Worm (Caenorhabditis elegans) whole organism, late embryonic: ENCODE data around the gene lact-3.

Experiments
- C08G9.2 ChIP-seq: sonication (generic microtip); optimal IDR thresholded peaks from 2 replicates; lab custom pipeline; 2016; ENCODE audit warnings: mild to moderate bottlenecking, missing genetic modification characterization, moderate library complexity, missing compliant biosample characterization
- F13H6.1 ChIP-seq: sonication (generic microtip); optimal IDR thresholded peaks from 2 replicates; lab custom pipeline; 2016; ENCODE audit warnings: missing genetic modification characterization, missing compliant biosample characterization
- K09A11.1 ChIP-seq: sonication (generic microtip); optimal IDR thresholded peaks from 2 replicates; lab custom pipeline; 2017; ENCODE audit warnings: antibody characterized with exemption, mild to moderate bottlenecking, missing genetic modification characterization, missing compliant biosample characterization; ENCODE audit not compliant: insufficient read depth
- Y22D7AL.16 ChIP-seq: sonication (generic microtip); optimal IDR thresholded peaks from 2 replicates; lab custom pipeline; 2016; ENCODE audit warnings: missing genetic modification characterization, missing compliant biosample characterization
- ahr-1 ChIP-seq: sonication (generic microtip); optimal IDR thresholded peaks from 2 replicates; lab custom pipeline; 2016; ENCODE audit warnings: missing genetic modification characterization, missing compliant biosample characterization
- ceh-14 ChIP-seq: sonication (generic microtip); optimal IDR thresholded peaks from 2 replicates; lab custom pipeline; 2016; ENCODE audit warnings: missing genotype, missing genetic modification characterization, missing compliant biosample characterization
- ceh-19 ChIP-seq: fragments of 200-800 bp; sonication (Bioruptor generic); optimal IDR thresholded peaks from 2 replicates; lab custom pipeline; 2018; ENCODE audit warnings: mild to moderate bottlenecking, missing genetic modification characterization, missing compliant biosample characterization
- ceh-22 ChIP-seq: sonication (generic microtip); optimal IDR thresholded peaks from 2 replicates; lab custom pipeline; 2017; ENCODE audit warnings: missing biosample characterization, missing genetic modification characterization
- ceh-24 ChIP-seq: sonication (generic microtip); optimal IDR thresholded peaks from 2 replicates; lab custom pipeline; 2016; ENCODE audit warnings: mild to moderate bottlenecking, missing genetic modification characterization, missing compliant biosample characterization
- ceh-31 ChIP-seq: sonication (generic microtip); optimal IDR thresholded peaks from 2 replicates; lab custom pipeline; 2016; ENCODE audit warnings: missing genetic modification characterization, missing compliant biosample characterization
- ceh-45 ChIP-seq: fragments of 200-800 bp; sonication (Bioruptor generic); IDR thresholded peaks from 2 replicates; pipeline ENCODE4 v1.3.6; 2022; ENCODE audit warnings: missing genetic modification reagents, missing genetic modification characterization, missing compliant biosample characterization
- ceh-6 ChIP-seq: fragments of 200-800 bp; sonication (Bioruptor generic); optimal IDR thresholded peaks from 2 replicates; lab custom pipeline; 2018; ENCODE audit warnings: mild to moderate bottlenecking, missing genetic modification characterization, missing compliant biosample characterization
- ceh-9 ChIP-seq: sonication (generic microtip); optimal IDR thresholded peaks from 2 replicates; lab custom pipeline; 2016; ENCODE audit warnings: mild to moderate bottlenecking, missing genetic modification characterization, inconsistent platforms, missing compliant biosample characterization
- dmd-4 ChIP-seq: sonication (generic microtip); optimal IDR thresholded peaks from 2 replicates; lab custom pipeline; 2016; ENCODE audit warnings: borderline replicate concordance, missing genetic modification characterization, missing compliant biosample characterization
- elt-2 ChIP-seq: sonication (generic microtip); optimal IDR thresholded peaks from 2 replicates; lab custom pipeline; 2016; ENCODE audit warnings: missing genetic modification reagents, missing genetic modification characterization, missing compliant biosample characterization
- elt-4 ChIP-seq: sonication (generic microtip); optimal IDR thresholded peaks from 2 replicates; lab custom pipeline; 2016; ENCODE audit warnings: missing genetic modification characterization, missing compliant biosample characterization
- eyg-1 ChIP-seq: sonication (generic microtip); optimal IDR thresholded peaks from 2 replicates; lab custom pipeline; 2016; ENCODE audit warnings: missing genotype, missing genetic modification characterization, missing compliant biosample characterization
- fkh-10 ChIP-seq: fragments of 150-350 bp; optimal IDR thresholded peaks from 2 replicates; lab custom pipeline; 2014; ENCODE audit warnings: missing biosample characterization, missing genetic modification reagents, missing genetic modification characterization
- fkh-6 ChIP-seq: sonication (generic microtip); optimal IDR thresholded peaks from 2 replicates; lab custom pipeline; 2016; ENCODE audit warnings: missing genetic modification characterization, missing compliant biosample characterization
- gmeb-2 ChIP-seq: sonication (generic microtip); optimal IDR thresholded peaks from 2 replicates; lab custom pipeline; 2016; ENCODE audit warnings: missing genetic modification characterization, inconsistent platforms, missing compliant biosample characterization
- hlh-30 ChIP-seq: sonication (generic microtip); optimal IDR thresholded peaks from 2 replicates; lab custom pipeline; 2017; ENCODE audit warnings: antibody characterized with exemption, missing genetic modification characterization, missing compliant biosample characterization; ENCODE audit not compliant: insufficient read depth
- hlh-6 ChIP-seq: sonication (generic microtip); optimal IDR thresholded peaks from 2 replicates; lab custom pipeline; 2016; ENCODE audit warnings: missing genotype, missing genetic modification characterization, missing compliant biosample characterization
- lim-6 ChIP-seq: sonication (generic microtip); optimal IDR thresholded peaks from 2 replicates; lab custom pipeline; 2016; ENCODE audit warnings: missing genetic modification characterization, missing compliant biosample characterization
- madf-2 ChIP-seq: sonication (generic microtip); optimal IDR thresholded peaks from 2 replicates; lab custom pipeline; 2017; ENCODE audit warnings: missing genetic modification characterization, missing compliant biosample characterization
- nhr-11 ChIP-seq: fragments of 150-350 bp; optimal IDR thresholded peaks from 2 replicates; lab custom pipeline; 2014; ENCODE audit warnings: missing biosample characterization, missing genetic modification characterization
- nhr-232 ChIP-seq: sonication (generic microtip); optimal IDR thresholded peaks from 2 replicates; lab custom pipeline; 2016; ENCODE audit warnings: missing genetic modification characterization, missing compliant biosample characterization
- npax-4 ChIP-seq: sonication (generic microtip); optimal IDR thresholded peaks from 2 replicates; lab custom pipeline; 2016; ENCODE audit warnings: missing genetic modification characterization, missing compliant biosample characterization
- pat-9 ChIP-seq: fragments of 200-800 bp; sonication (Bioruptor generic); optimal IDR thresholded peaks from 2 replicates; lab custom pipeline; 2018; ENCODE audit warnings: mild to moderate bottlenecking, missing genetic modification characterization, moderate library complexity, missing compliant biosample characterization
- pha-2 ChIP-seq: sonication (generic microtip); optimal IDR thresholded peaks from 2 replicates; lab custom pipeline; 2017; ENCODE audit warnings: mild to moderate bottlenecking, missing genetic modification characterization, missing compliant biosample characterization
- pha-4 ChIP-seq: fragments of 150-350 bp; optimal IDR thresholded peaks from 2 replicates; lab custom pipeline; 2018; ENCODE audit warnings: missing biosample characterization, missing genetic modification reagents, missing genetic modification characterization
- pqm-1 ChIP-seq: sonication (generic microtip); optimal IDR thresholded peaks from 2 replicates; lab custom pipeline; 2016; ENCODE audit warnings: missing genetic modification characterization, missing compliant biosample characterization
- ref-2 ChIP-seq: sonication (generic microtip); optimal IDR thresholded peaks from 2 replicates; lab custom pipeline; 2016; ENCODE audit warnings: missing genetic modification characterization, missing compliant biosample characterization
- rnt-1 ChIP-seq: sonication (generic microtip); optimal IDR thresholded peaks from 2 replicates; lab custom pipeline; 2016; ENCODE audit warnings: missing genetic modification characterization, missing compliant biosample characterization
- sdc-2 ChIP-seq: sonication (generic microtip); optimal IDR thresholded peaks from 2 replicates; lab custom pipeline; 2016; ENCODE audit warnings: missing genotype, missing genetic modification characterization, missing compliant biosample characterization
- syd-9 ChIP-seq: sonication (generic microtip); optimal IDR thresholded peaks from 2 replicates; lab custom pipeline; 2016; ENCODE audit warnings: mild to moderate bottlenecking, missing genetic modification characterization, moderate library complexity, missing compliant biosample characterization
- tbx-2 ChIP-seq: sonication (generic microtip); optimal IDR thresholded peaks from 2 replicates; lab custom pipeline; 2016; ENCODE audit warnings: missing genetic modification characterization, missing compliant biosample characterization
- ttx-3 ChIP-seq: sonication (generic microtip); optimal IDR thresholded peaks from 2 replicates; lab custom pipeline; 2016; ENCODE audit warnings: missing genetic modification reagents, missing genetic modification characterization, missing compliant biosample characterization
- unc-3 ChIP-seq, 2 experiments: fragments of 200-800 bp in 1 of 2; sonication (Bioruptor generic) in 1 of 2; sonication (generic microtip) in 1 of 2; conservative IDR thresholded peaks in 1 of 2; optimal IDR thresholded peaks in 1 of 2; 2 replicates each; pipeline versions ENCODE4 v1.3.6 to Lab custom; 2016 to 2022; ENCODE audit warnings: missing compliant biosample characterization in 2 of 2, missing genetic modification characterization in 2 of 2, missing genetic modification reagents in 1 of 2
- unc-42 ChIP-seq: sonication (generic microtip); optimal IDR thresholded peaks from 2 replicates; lab custom pipeline; 2016; ENCODE audit warnings: missing genotype, missing genetic modification characterization, missing compliant biosample characterization
- unc-86 ChIP-seq: sonication (generic microtip); optimal IDR thresholded peaks from 2 replicates; lab custom pipeline; 2016; ENCODE audit warnings: missing genetic modification characterization, missing compliant biosample characterization
- zip-5 ChIP-seq: sonication (generic microtip); optimal IDR thresholded peaks from 2 replicates; lab custom pipeline; 2016; ENCODE audit warnings: missing genetic modification characterization, missing compliant biosample characterization

lact-3 gene

DNA sequence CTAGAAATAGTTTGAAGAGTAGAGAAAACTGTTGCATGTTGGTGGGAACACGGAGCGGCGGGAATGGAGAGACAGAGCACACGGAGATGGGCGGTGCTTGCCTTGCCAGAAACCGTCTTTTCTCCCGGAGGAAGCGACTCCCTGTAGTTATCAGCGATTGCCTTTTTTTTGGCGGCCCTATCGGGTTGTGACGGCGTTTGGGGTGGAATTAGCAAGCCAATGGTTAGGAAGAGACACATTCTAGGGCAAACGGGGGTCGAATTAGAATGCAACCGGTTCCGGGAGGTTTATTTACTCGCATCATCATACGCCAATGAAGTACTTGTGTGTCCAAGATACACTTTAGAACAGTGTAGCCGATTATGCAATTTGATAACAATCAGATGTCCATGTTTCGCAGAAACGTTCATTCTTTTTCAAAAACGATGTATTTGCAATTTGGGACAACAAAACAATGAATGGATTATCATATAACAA, at the start of gene lact-3:
TSS of gene lact-3 (minus strand) at position 51 of the 477 bp plus-strand sequence.
- TF ChIP-seq elt-2 (tag; lab: Kevin White, UChicago): peak; percentile 31
- no peak for TF ChIP-seq madf-2 (tag; lab: Kevin White, UChicago)

DNA sequence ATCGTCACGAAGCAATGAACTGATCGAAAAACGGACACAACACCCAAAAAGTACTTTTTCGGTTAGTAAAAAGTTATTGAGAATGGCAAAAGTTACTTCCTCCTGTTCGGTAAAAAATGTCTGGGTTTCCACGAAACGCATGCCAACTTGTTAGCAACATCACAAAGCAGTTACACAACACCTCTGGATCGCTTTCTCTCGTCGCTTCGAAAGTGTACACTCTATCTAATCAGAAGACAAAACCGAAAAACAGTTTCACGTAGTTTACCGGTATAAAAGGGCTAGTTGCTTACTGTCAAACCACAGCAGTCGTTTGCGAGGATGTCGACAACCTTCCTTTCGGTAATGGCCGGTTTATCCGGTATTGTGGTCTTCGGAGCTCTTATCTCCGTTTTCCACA, 49.4 kb upstream of the lact-3 start, which contains the start of gene col-80:
TSS of gene col-80 (plus strand) at position 301 of the 400 bp plus-strand sequence.
- TF ChIP-seq pha-2 (tag; lab: Kevin White, UChicago): no peak
- TF ChIP-seq ceh-45 (GFP tag; lab: Robert Waterston, UW): no peak
- no peak for TF ChIP-seq unc-86 (tag; lab: Kevin White, UChicago)
- no peak for TF ChIP-seq pqm-1 (tag; lab: Kevin White, UChicago)
- TF ChIP-seq eyg-1: no peak
- no peak for TF ChIP-seq ceh-9 (tag; lab: Kevin White, UChicago)
- TF ChIP-seq ceh-14 (tag; lab: Kevin White, UChicago): no peak
- no peak for TF ChIP-seq pat-9 (tag; lab: Kevin White, UChicago)
- TF ChIP-seq C08G9.2: no peak
- TF ChIP-seq rnt-1: no peak
- TF ChIP-seq elt-2 (tag; lab: Kevin White, UChicago): no peak
- TF ChIP-seq madf-2 (tag; lab: Kevin White, UChicago): no peak
- no peak for TF ChIP-seq lim-6

ce11 chrII:10706038-10706437, 48.6 kb upstream of the lact-3 start:
- TF ChIP-seq hlh-6: no peak
- no peak for TF ChIP-seq sdc-2 (tag; lab: Kevin White, UChicago)
- no peak for TF ChIP-seq ceh-45 (GFP tag; lab: Robert Waterston, UW)
- TF ChIP-seq K09A11.1 (tag; lab: Kevin White, UChicago): no peak
- no peak for TF ChIP-seq unc-42 (tag; lab: Kevin White, UChicago)
- TF ChIP-seq ttx-3 (tag; lab: Kevin White, UChicago): no peak
- TF ChIP-seq elt-4 (tag; lab: Kevin White, UChicago): no peak
- no peak for TF ChIP-seq zip-5 (tag; lab: Kevin White, UChicago)
- TF ChIP-seq fkh-10 (GFP tag; lab: Kevin White, UChicago): no peak
- TF ChIP-seq C08G9.2: no peak
- no peak for TF ChIP-seq unc-3 (GFP tag; conservative IDR thresholded peaks at IDR 0.05; lab: Robert Waterston, UW)
- no peak for TF ChIP-seq unc-3 (tag; optimal IDR thresholded peaks at IDR 0.05; lab: Kevin White, UChicago)
- no peak for TF ChIP-seq ceh-19 (GFP tag; lab: Kevin White, UChicago)
- TF ChIP-seq dmd-4 (tag; lab: Kevin White, UChicago): no peak
- no peak for TF ChIP-seq elt-2 (tag; lab: Kevin White, UChicago)
- TF ChIP-seq pha-2 (tag; lab: Kevin White, UChicago): no peak
- TF ChIP-seq ahr-1 (tag; lab: Kevin White, UChicago): no peak
- TF ChIP-seq ceh-22 (tag; lab: Kevin White, UChicago): no peak
- no peak for TF ChIP-seq ref-2 (tag; lab: Kevin White, UChicago)
- TF ChIP-seq nhr-11 (tag; lab: Kevin White, UChicago): no peak
- TF ChIP-seq, all 69 proteins: peak for 0

- TF ChIP-seq K09A11.1 (tag; lab: Kevin White, UChicago): no peak
- TF ChIP-seq npax-4 (tag; lab: Kevin White, UChicago): no peak
- no peak for TF ChIP-seq fkh-10 (GFP tag; lab: Kevin White, UChicago)
- no peak for TF ChIP-seq unc-86 (tag; lab: Kevin White, UChicago)
- TF ChIP-seq hlh-6: peak; percentile 52
- TF ChIP-seq ceh-31 (tag; lab: Kevin White, UChicago): no peak
- no peak for TF ChIP-seq Y22D7AL.16 (tag; lab: Kevin White, UChicago)
- TF ChIP-seq gmeb-2: no peak
- TF ChIP-seq nhr-232 (tag; lab: Kevin White, UChicago): no peak
- TF ChIP-seq ceh-6 (GFP tag; lab: Kevin White, UChicago): no peak
- peak; percentile 50 for TF ChIP-seq elt-4 (tag; lab: Kevin White, UChicago)
- TF ChIP-seq fkh-6: no peak
- no peak for TF ChIP-seq ttx-3 (tag; lab: Kevin White, UChicago)
- no peak for TF ChIP-seq F13H6.1 (tag; lab: Kevin White, UChicago)
- no peak for TF ChIP-seq hlh-30
- no peak for TF ChIP-seq pha-4 (tag; lab: Kevin White, UChicago)
- TF ChIP-seq C08G9.2: peak; percentile 22
- no peak for TF ChIP-seq tbx-2 (tag; lab: Kevin White, UChicago)
- no peak for TF ChIP-seq ceh-24 (tag; lab: Kevin White, UChicago)
- no peak for TF ChIP-seq syd-9 (tag; lab: Kevin White, UChicago)
These were observed 48.0 kb upstream of the lact-3 start for ce11 chrII:10705347-10705996.
